Worm (Caenorhabditis elegans): ENCODE data around the gene pgp-4.

DNA sequence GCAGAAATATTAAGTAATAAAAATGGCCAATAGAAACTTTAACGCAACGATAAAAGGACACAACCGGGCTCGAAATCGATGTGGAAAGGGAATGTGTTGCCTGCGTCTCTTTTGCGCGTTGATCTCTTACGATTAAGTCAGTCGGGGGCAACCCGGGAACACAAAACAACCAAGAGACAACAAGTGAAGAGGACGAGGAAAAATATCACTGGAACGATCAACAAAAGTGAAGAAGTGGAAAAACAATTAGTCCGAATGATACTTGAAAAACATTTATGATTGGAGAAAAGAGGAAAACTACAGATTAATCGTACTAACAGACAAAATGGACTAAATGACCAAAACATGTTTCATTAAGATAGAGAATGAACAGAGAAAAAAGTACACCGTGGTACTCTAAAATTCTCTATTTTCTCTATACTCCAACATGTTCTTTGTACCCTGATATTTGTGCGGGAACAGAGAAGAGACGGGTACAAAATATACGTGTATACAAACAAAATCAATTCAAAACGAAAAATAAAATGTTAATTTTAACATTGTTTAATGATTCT is 47.3 kb upstream of the pgp-4 start, which contains the start of gene F08G12.5:
- TF ChIP-seq ref-1 (GFP tag; conservative IDR thresholded peaks at IDR 0.05) (no peak), ztf-23 (GFP tag; IDR thresholded peaks at IDR 0.05) (no peak), klf-2 (GFP tag; conservative IDR thresholded peaks at IDR 0.05) (no peak), tab-1 (GFP tag; IDR thresholded peaks at IDR 0.05) (no peak), flt-1 (GFP tag; IDR thresholded peaks at IDR 0.05) (no peak), ztf-29 (GFP tag; IDR thresholded peaks at IDR 0.05) (no peak), cog-1 (tag; optimal IDR thresholded peaks at IDR 0.05) (no peak), T22C8.4 (GFP tag; IDR thresholded peaks at IDR 0.05) (no peak)

Measured in whole organism, midembryonic.